Worm (Caenorhabditis elegans): ENCODE data around the gene C35B1.2.

Gene C35B1.2

ce11 chrIV:4082599-4082998 is 3.4 kb upstream of the C35B1.2 start:
- TF ChIP-seq madf-8 (GFP tag; conservative IDR thresholded peaks at IDR 0.05) (no peak), dpl-1 (GFP tag; optimal IDR thresholded peaks at IDR 0.05) (no peak), nhr-179 (tag; optimal IDR thresholded peaks at IDR 0.05) (no peak), athp-1 (tag; optimal IDR thresholded peaks at IDR 0.05) (no peak), ztf-18 (tag; optimal IDR thresholded peaks at IDR 0.05) (no peak), hmg-20 (GFP tag; IDR thresholded peaks at IDR 0.05) (no peak), tbx-9 (tag; optimal IDR thresholded peaks at IDR 0.05; ENCODE audit: borderline replicate concordance) (no peak), F57C9.4 (tag; optimal IDR thresholded peaks at IDR 0.05) (no peak), cebp-2 (GFP tag; IDR thresholded peaks at IDR 0.05) (no peak), rec-8 (tag; optimal IDR thresholded peaks at IDR 0.05) (no peak), let-526 (GFP tag; IDR thresholded peaks at IDR 0.05) (no peak), snpc-4 (GFP tag; optimal IDR thresholded peaks at IDR 0.05) (no peak), snpc-4 (tag; optimal IDR thresholded peaks at IDR 0.05) (no peak), atf-7 (tag; optimal IDR thresholded peaks at IDR 0.05) (no peak), him-1 (tag; optimal IDR thresholded peaks at IDR 0.05) (no peak), egrh-3 (GFP tag; IDR thresholded peaks at IDR 0.05) (no peak), zfh-2 (GFP tag; conservative IDR thresholded peaks at IDR 0.05) (no peak), nhr-80 (tag; optimal IDR thresholded peaks at IDR 0.05) (no peak)

ce11 chrIV:4083094-4083493 is 2.9 kb upstream of the C35B1.2 start:
- TF ChIP-seq Y53G8AR.9 (GFP tag; conservative IDR thresholded peaks at IDR 0.05) (0 out of 2 replicates have a peak, but pooled peaks have one; percentile 36), snpc-3.4 (tag; optimal IDR thresholded peaks at IDR 0.05) (peak; percentile 33), snpc-1.1 (tag; optimal IDR thresholded peaks at IDR 0.05; ENCODE audit: insufficient read depth) (no peak), ets-4 (GFP tag; optimal IDR thresholded peaks at IDR 0.05) (no peak), atf-7 (tag; optimal IDR thresholded peaks at IDR 0.05) (no peak), zim-3 (tag; optimal IDR thresholded peaks at IDR 0.05) (no peak), ceh-79 (tag; optimal IDR thresholded peaks at IDR 0.05) (no peak), dox-1 (GFP tag; IDR thresholded peaks at IDR 0.05) (no peak), B0019.2 (GFP tag; conservative IDR thresholded peaks at IDR 0.05) (no peak), B0336.3 (GFP tag; IDR thresholded peaks at IDR 0.05) (peak; percentile 82)

- no peak for TF ChIP-seq K11D2.4 (GFP tag; IDR thresholded peaks at IDR 0.05)
- no peak for TF ChIP-seq ZK185.1 (tag; optimal IDR thresholded peaks at IDR 0.05; ENCODE audit: poor library complexity, severe bottlenecking)
- no peak for TF ChIP-seq ztf-22 (GFP tag; optimal IDR thresholded peaks at IDR 0.05)
- no peak for TF ChIP-seq B0261.1 (tag; optimal IDR thresholded peaks at IDR 0.05)
- TF ChIP-seq mxl-1 (tag; optimal IDR thresholded peaks at IDR 0.05), result no peak
- no peak for TF ChIP-seq gei-17 (GFP tag; optimal IDR thresholded peaks at IDR 0.05)
- no peak for TF ChIP-seq ztf-3 (GFP tag; optimal IDR thresholded peaks at IDR 0.05)
- no peak for TF ChIP-seq sea-2 (GFP tag; IDR thresholded peaks at IDR 0.05)
- TF ChIP-seq lir-1 (GFP tag; conservative IDR thresholded peaks at IDR 0.05), result no peak
- TF ChIP-seq ceh-27 (GFP tag; optimal IDR thresholded peaks at IDR 0.05), result no peak
- TF ChIP-seq F23B12.7 (tag; optimal IDR thresholded peaks at IDR 0.05; ENCODE audit: insufficient read depth), result no peak
- no peak for TF ChIP-seq repo-1 (tag; optimal IDR thresholded peaks at IDR 0.05)
Observed at ce11 chrIV:4084109-4084508, 1.9 kb upstream of the C35B1.2 start, which contains the start of gene C35B1.5. Gene C35B1.5 (minus strand): TSS chrIV:4084209.

Measured in whole organism, young adult.